Fruit fly (Drosophila melanogaster) Kc167 (cell line): ENCODE results near the gene Prp5.

ENCODE experiments used
- Myc ChIP-seq: fragments of >200 bp; optimal IDR thresholded peaks from 2 replicates; lab custom pipeline; 2017; ENCODE audit warnings: missing external identifiers
- h ChIP-seq: fragments of >200 bp; optimal IDR thresholded peaks from 3 replicates; lab custom pipeline; 2018; ENCODE audit warnings: missing external identifiers
- psq ChIP-seq: fragments of >200 bp; optimal IDR thresholded peaks from 2 replicates; lab custom pipeline; 2017; ENCODE audit warnings: missing external identifiers
- ttk ChIP-seq: sonication (Bioruptor generic); optimal IDR thresholded peaks from 2 replicates; lab custom pipeline; 2017; ENCODE audit warnings: missing external identifiers

DNA sequence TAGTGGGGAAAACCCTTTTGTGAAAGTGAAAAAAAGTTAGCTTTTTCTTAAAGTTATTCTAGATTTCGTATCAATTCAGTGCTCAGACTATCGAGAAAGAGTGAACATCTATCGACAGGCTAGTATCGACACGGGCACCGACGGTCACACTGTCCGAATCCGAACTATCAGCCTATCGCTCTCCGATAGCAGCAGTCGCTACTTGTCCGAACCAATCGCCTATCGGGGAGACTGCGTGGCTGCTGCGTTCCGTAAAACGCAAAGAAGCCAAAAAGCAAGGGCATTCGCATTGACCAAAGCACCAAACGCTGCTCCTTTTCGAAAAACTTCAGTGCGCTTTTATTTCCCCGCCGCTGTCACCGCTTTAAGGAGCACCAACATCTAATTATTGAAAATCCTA is 25.7 kb upstream of the Prp5 start, which contains the start of gene Top1:
- TF ChIP-seq psq (lab: Kevin White, UChicago) (no peak), h (no peak), Myc (no peak), ttk (lab: Kevin White, UChicago) (no peak)
